Fruit fly (Drosophila melanogaster): Measurements from ENCODE around the gene Obp83cd.

The Obp83cd gene

dm6 chr3R:6141768-6142167, 33.8 kb downstream of the Obp83cd start:
- peak in 1 of 2 experiments; percentile 45 for TF ChIP-seq bsh (GFP tag; optimal IDR thresholded peaks at IDR 0.05)
- peak; percentile 59 for TF ChIP-seq CG8478 (optimal IDR thresholded peaks at IDR 0.05)
- TF ChIP-seq otp (GFP tag; IDR thresholded peaks at IDR 0.05), result no peak
- TF ChIP-seq CG14860 (GFP tag; IDR thresholded peaks at IDR 0.05; ENCODE audit: partially characterized antibody), result no peak

dm6 chr3R:6149130-6149529, 41.2 kb downstream of the Obp83cd start:
- no peak for TF ChIP-seq az2 (GFP tag; optimal IDR thresholded peaks at IDR 0.05)
- no peak for TF ChIP-seq fd102C (GFP tag; optimal IDR thresholded peaks at IDR 0.05)
- TF ChIP-seq ap (GFP tag; IDR thresholded peaks at IDR 0.05), result no peak

dm6 chr3R:6149593-6149992, 41.7 kb downstream of the Obp83cd start:
- TF ChIP-seq Lhr (GFP tag; optimal IDR thresholded peaks at IDR 0.05) (peak; percentile 6), CG1529 (GFP tag; optimal IDR thresholded peaks at IDR 0.05) (no peak), CG7928 (GFP tag; optimal IDR thresholded peaks at IDR 0.05) (peak; percentile 69), B-H2 (GFP tag; optimal IDR thresholded peaks at IDR 0.05) (no peak), sens (GFP tag) (peak; percentile 14), zen2 (GFP tag; IDR thresholded peaks at IDR 0.05; ENCODE audit: partially characterized antibody) (peak; percentile 24; the same call in 1 of the 3 replicates), Sox100B (GFP tag; optimal IDR thresholded peaks at IDR 0.05) (no peak), CTCF (GFP tag; optimal IDR thresholded peaks at IDR 0.05) (peak; percentile 33), CG42726 (GFP tag; IDR thresholded peaks at IDR 0.05; ENCODE audit: partially characterized antibody) (peak; percentile 45; the same call in 1 of the 2 replicates), Rfx (GFP tag; IDR thresholded peaks at IDR 0.05) (peak; percentile 23; the same call in 1 of the 2 replicates), CG17385 (GFP tag; optimal IDR thresholded peaks at IDR 0.05) (no peak), stwl (tag; optimal IDR thresholded peaks at IDR 0.05) (peak; percentile 8), CG17612 (GFP tag; IDR thresholded peaks at IDR 0.05) (0 out of 2 replicates have a peak, but pooled peaks have one; percentile 30), CG34224 (GFP tag; IDR thresholded peaks at IDR 0.05; ENCODE audit: partially characterized antibody) (no peak), vvl (GFP tag; IDR thresholded peaks at IDR 0.05) (0 out of 2 replicates have a peak, but pooled peaks have one; percentile 38), Max (GFP tag; optimal IDR thresholded peaks at IDR 0.05) (no peak), Bgb (GFP tag; IDR thresholded peaks at IDR 0.05; ENCODE audit: partially characterized antibody) (peak; percentile 23; the same call in 1 of the 2 replicates)

- TF ChIP-seq Blimp-1 (GFP tag; optimal IDR thresholded peaks at IDR 0.05), result peak; percentile 91
- TF ChIP-seq CG8281 (tag; optimal IDR thresholded peaks at IDR 0.05), result peak; percentile 89
- TF ChIP-seq Nf-YB (GFP tag; optimal IDR thresholded peaks at IDR 0.05), result no peak
These were observed 45.6 kb downstream of the Obp83cd start for dm6 chr3R:6153574-6153973.

- TF ChIP-seq CG10431 (GFP tag; optimal IDR thresholded peaks at IDR 0.05) (peak; percentile 92), hb (GFP tag; IDR thresholded peaks at IDR 0.05; ENCODE audit: partially characterized antibody) (peak; percentile 60; the same call in 2 of the 3 replicates), Hsf (GFP tag; optimal IDR thresholded peaks at IDR 0.05) (no peak), abd-A (tag; optimal IDR thresholded peaks at IDR 0.05) (peak; percentile 25), Dll (GFP tag; IDR thresholded peaks at IDR 0.05; ENCODE audit: partially characterized antibody) (0 out of 4 replicates have a peak, but pooled peaks have one; percentile 31), pros (GFP tag; optimal IDR thresholded peaks at IDR 0.05) (peak; percentile 75), Med (GFP tag) (peak; percentile 60), CG10979 (tag; optimal IDR thresholded peaks at IDR 0.05) (no peak), Awh (GFP tag; IDR thresholded peaks at IDR 0.05) (peak; percentile 40; the same call in 1 of the 2 replicates), CG12769 (tag; optimal IDR thresholded peaks at IDR 0.05) (peak; percentile 3), Kr (GFP tag; optimal IDR thresholded peaks at IDR 0.05) (no peak), oc (tag; optimal IDR thresholded peaks at IDR 0.05) (peak; percentile 85), gsb-n (tag; optimal IDR thresholded peaks at IDR 0.05) (no peak), crol (GFP tag; IDR thresholded peaks at IDR 0.05) (0 out of 2 replicates have a peak, but pooled peaks have one; percentile 16)
These were observed 46.9 kb downstream of the Obp83cd start for dm6 chr3R:6154773-6155295.
